Worm (Caenorhabditis elegans): ENCODE data around the gene Y62E10A.13.

DNA sequence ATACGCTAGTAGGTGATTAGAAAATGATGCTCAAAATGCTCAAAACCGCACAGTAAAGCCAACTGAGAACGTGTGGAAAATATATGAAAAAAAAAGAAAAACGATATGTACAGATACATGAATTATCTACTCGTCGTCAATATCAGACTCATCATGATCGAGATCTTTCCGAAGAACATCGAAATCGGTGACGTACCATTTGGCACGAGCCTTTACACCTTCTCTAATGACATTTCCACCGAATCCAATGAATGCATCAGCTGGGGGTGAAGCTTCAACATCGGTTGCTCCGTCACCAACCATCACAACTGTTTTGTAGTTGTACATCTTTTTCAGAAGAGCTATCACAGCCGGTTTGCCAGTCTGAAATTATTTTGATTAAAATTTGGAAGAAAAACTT, 9.6 kb downstream of the Y62E10A.13 start:
- TF ChIP-seq ztf-4 (tag; optimal IDR thresholded peaks at IDR 0.05) = no peak
- no peak for TF ChIP-seq nhr-237 (tag; optimal IDR thresholded peaks at IDR 0.05)
- no peak for TF ChIP-seq elt-3 (tag; optimal IDR thresholded peaks at IDR 0.05)
